Fruit fly (Drosophila melanogaster) whole organism, embryonic: Measurements from ENCODE around the gene CG6126.
A peak's percentile ranks its signal among the peaks of the same experiment; 100 is the strongest.

Experiments used
- Atf6 ChIP-seq: fragments of 200-800 bp; sonication (Bioruptor generic); IDR thresholded peaks from 2 replicates; pipeline ENCODE4 v1.3.6; 2022; ENCODE audit warnings: missing biosample characterization, missing genetic modification characterization
- CG10147 ChIP-seq: fragments of 200-800 bp; sonication (Bioruptor generic); optimal IDR thresholded peaks from 2 replicates; lab custom pipeline; 2019; ENCODE audit warnings: missing biosample characterization, mild to moderate bottlenecking, missing genetic modification characterization, moderate library complexity
- CG10267 ChIP-seq: fragments of 200-800 bp; sonication (Bioruptor generic); optimal IDR thresholded peaks from 2 replicates; lab custom pipeline; 2018; ENCODE audit warnings: missing biosample characterization, mild to moderate bottlenecking, missing genetic modification characterization, moderate library complexity
- CG10543 ChIP-seq: fragments of 200-800 bp; sonication (Bioruptor generic); optimal IDR thresholded peaks from 3 replicates; lab custom pipeline; 2017; ENCODE audit warnings: missing biosample characterization, mild to moderate bottlenecking, missing genetic modification characterization, moderate library complexity
- CG11696 ChIP-seq: fragments of 200-800 bp; sonication (Bioruptor generic); IDR thresholded peaks from 2 replicates; pipeline ENCODE4 v1.3.6; 2022; ENCODE audit warnings: missing biosample characterization, missing genetic modification characterization
- CG12769 ChIP-seq: fragments of 200-800 bp; sonication (Bioruptor generic); optimal IDR thresholded peaks from 2 replicates; lab custom pipeline; 2019; ENCODE audit warnings: missing biosample characterization, mild to moderate bottlenecking, missing genetic modification characterization, moderate library complexity
- CG13624 ChIP-seq: fragments of 200-800 bp; sonication (Bioruptor generic); optimal IDR thresholded peaks from 2 replicates; lab custom pipeline; 2016; ENCODE audit warnings: missing biosample characterization, missing genetic modification characterization
- CG1602 ChIP-seq: fragments of 200-800 bp; sonication (Bioruptor generic); optimal IDR thresholded peaks from 3 replicates; lab custom pipeline; 2016; ENCODE audit warnings: missing biosample characterization, missing genetic modification characterization
- CG2678 ChIP-seq: fragments of 200-800 bp; sonication (Bioruptor generic); optimal IDR thresholded peaks from 3 replicates; lab custom pipeline; 2019; ENCODE audit warnings: missing biosample characterization, mild to moderate bottlenecking, missing genetic modification characterization, moderate library complexity
- CG3065 ChIP-seq: fragments of 200-800 bp; sonication (Bioruptor generic); optimal IDR thresholded peaks from 2 replicates; lab custom pipeline; 2016; ENCODE audit warnings: missing biosample characterization, missing genetic modification characterization
- CG32532 ChIP-seq: fragments of 200-800 bp; sonication (Bioruptor generic); IDR thresholded peaks from 2 replicates; pipeline ENCODE4 v1.3.6; 2022; ENCODE audit warnings: missing biosample characterization, missing genetic modification characterization
- CG34376 ChIP-seq: fragments of 200-800 bp; sonication (Bioruptor generic); optimal IDR thresholded peaks from 2 replicates; lab custom pipeline; 2018; ENCODE audit warnings: missing biosample characterization, mild to moderate bottlenecking, missing genetic modification characterization
- CG4282 ChIP-seq: fragments of 200-800 bp; sonication (Bioruptor generic); optimal IDR thresholded peaks from 2 replicates; lab custom pipeline; 2016; ENCODE audit warnings: missing biosample characterization, missing genetic modification characterization
- CG5953 ChIP-seq: fragments of 200-800 bp; sonication (Bioruptor generic); IDR thresholded peaks from 2 replicates; pipeline ENCODE4 v1.3.6; 2022; ENCODE audit warnings: missing biosample characterization, missing genetic modification characterization
- CG6254 ChIP-seq: fragments of 200-800 bp; sonication (Bioruptor generic); optimal IDR thresholded peaks from 3 replicates; lab custom pipeline; 2017; ENCODE audit warnings: mild to moderate bottlenecking, missing biosample characterization, missing genetic modification reagents, missing genetic modification characterization
- CG6654 ChIP-seq: fragments of 200-800 bp; sonication (Bioruptor generic); optimal IDR thresholded peaks from 2 replicates; lab custom pipeline; 2017; ENCODE audit warnings: missing biosample characterization, mild to moderate bottlenecking, missing genetic modification characterization
- CG7987 ChIP-seq: fragments of 200-800 bp; sonication (Bioruptor generic); optimal IDR thresholded peaks from 2 replicates; lab custom pipeline; 2018; ENCODE audit warnings: missing biosample characterization, mild to moderate bottlenecking, missing genetic modification characterization, moderate library complexity
- CG8290 ChIP-seq, 3 experiments: fragments of 200-800 bp; sonication (Bioruptor generic); optimal IDR thresholded peaks; 2 replicates each; lab custom pipeline; 2016 to 2019; ENCODE audit warnings: missing biosample characterization in 3 of 3, missing genetic modification characterization in 3 of 3, mild to moderate bottlenecking in 2 of 3, moderate library complexity in 1 of 3
- CG8478 ChIP-seq: fragments of >200 bp; optimal IDR thresholded peaks from 2 replicates; lab custom pipeline; 2018
- CG9437 ChIP-seq: fragments of 200-800 bp; sonication (Bioruptor generic); optimal IDR thresholded peaks from 2 replicates; lab custom pipeline; 2018; ENCODE audit warnings: missing biosample characterization, mild to moderate bottlenecking, missing genetic modification characterization
- CG9817 ChIP-seq: fragments of 200-800 bp; sonication (Bioruptor generic); optimal IDR thresholded peaks from 2 replicates; lab custom pipeline; 2018; ENCODE audit warnings: missing biosample characterization, mild to moderate bottlenecking, missing genetic modification characterization, moderate library complexity
- D19A ChIP-seq: fragments of 200-800 bp; optimal IDR thresholded peaks from 3 replicates; lab custom pipeline; 2019; ENCODE audit warnings: missing biosample characterization, mild to moderate bottlenecking, missing genetic modification characterization, moderate library complexity
- Doc2 ChIP-seq: fragments of 200-800 bp; sonication (Bioruptor generic); IDR thresholded peaks from 2 replicates; pipeline ENCODE4 v1.3.6; 2022; ENCODE audit warnings: missing biosample characterization, missing genetic modification characterization
- Ets65A ChIP-seq: fragments of 200-800 bp; sonication (Bioruptor generic); peaks from one replicate; lab custom pipeline; 2016; ENCODE audit warnings: missing biosample characterization, missing genetic modification characterization
- Fer1 ChIP-seq: fragments of 200-800 bp; sonication (Bioruptor generic); optimal IDR thresholded peaks from 2 replicates; lab custom pipeline; 2017; ENCODE audit warnings: missing biosample characterization, mild to moderate bottlenecking, missing genetic modification characterization
- HHEX ChIP-seq: fragments of 200-800 bp; sonication (Bioruptor generic); optimal IDR thresholded peaks from 3 replicates; lab custom pipeline; 2017; ENCODE audit warnings: missing biosample characterization, mild to moderate bottlenecking, missing genetic modification characterization, missing genetic modification reagents
- Hand ChIP-seq: fragments of 200-800 bp; sonication (Bioruptor generic); optimal IDR thresholded peaks from 2 replicates; lab custom pipeline; 2017; ENCODE audit warnings: mild to moderate bottlenecking, missing biosample characterization, missing genetic modification reagents, missing genetic modification characterization
- HmgZ ChIP-seq: fragments of 200-800 bp; sonication (Bioruptor generic); optimal IDR thresholded peaks from 2 replicates; lab custom pipeline; 2018; ENCODE audit warnings: missing biosample characterization, mild to moderate bottlenecking, missing genetic modification characterization
- Hr78 ChIP-seq, 2 experiments: fragments of 200-800 bp in 1 of 2; fragments of >200 bp in 1 of 2; sonication (Bioruptor generic) in 1 of 2; optimal IDR thresholded peaks; 2 replicates each; lab custom pipeline; 2017 to 2019; ENCODE audit warnings: missing biosample characterization in 2 of 2, missing genetic modification characterization in 2 of 2, mild to moderate bottlenecking in 1 of 2, moderate library complexity in 1 of 2
- Jarid2 ChIP-seq: fragments of 200-800 bp; sonication (Bioruptor generic); optimal IDR thresholded peaks from 3 replicates; lab custom pipeline; 2017; ENCODE audit warnings: mild to moderate bottlenecking, missing biosample characterization, missing genetic modification reagents, missing genetic modification characterization
- Nf-YC ChIP-seq: fragments of 200-800 bp; optimal IDR thresholded peaks from 3 replicates; lab custom pipeline; 2019; ENCODE audit warnings: missing biosample characterization, mild to moderate bottlenecking, missing genetic modification characterization, moderate library complexity
- Pdp1 ChIP-seq, 2 experiments: fragments of 200-800 bp; sonication (Bioruptor generic); optimal IDR thresholded peaks; 3 replicates each; lab custom pipeline; 2016; ENCODE audit warnings: missing biosample characterization in 2 of 2, missing genetic modification characterization in 2 of 2, mild to moderate bottlenecking in 1 of 2, moderate library complexity in 1 of 2
- ap ChIP-seq: fragments of 200-800 bp; sonication (Bioruptor generic); IDR thresholded peaks from 2 replicates; pipeline ENCODE4 v1.3.6; 2022; ENCODE audit warnings: missing biosample characterization, missing genetic modification characterization
- crp ChIP-seq, 2 experiments: fragments of 200-800 bp; sonication (Bioruptor generic); optimal IDR thresholded peaks; 2 replicates in 1 of 2; 3 replicates in 1 of 2; lab custom pipeline; 2017; ENCODE audit warnings: missing biosample characterization in 2 of 2, missing genetic modification characterization in 2 of 2, mild to moderate bottlenecking in 1 of 2, moderate library complexity in 1 of 2
- dysf ChIP-seq: fragments of 200-800 bp; sonication (Bioruptor generic); IDR thresholded peaks from 3 replicates; pipeline ENCODE4 v1.3.6; 2022; ENCODE audit warnings: missing biosample characterization, missing genetic modification characterization
- exex ChIP-seq: fragments of 200-800 bp; sonication (Bioruptor generic); optimal IDR thresholded peaks from 4 replicates; lab custom pipeline; 2018; ENCODE audit warnings: missing biosample characterization, mild to moderate bottlenecking, missing genetic modification characterization, moderate library complexity
- gem ChIP-seq: fragments of 200-800 bp; sonication (Bioruptor generic); optimal IDR thresholded peaks from 2 replicates; lab custom pipeline; 2019; ENCODE audit warnings: missing biosample characterization, mild to moderate bottlenecking, missing genetic modification characterization, moderate library complexity
- grn ChIP-seq: fragments of 200-800 bp; sonication (Bioruptor generic); optimal IDR thresholded peaks from 3 replicates; lab custom pipeline; 2017; ENCODE audit warnings: missing biosample characterization, missing genetic modification characterization
- lola ChIP-seq, 3 experiments: fragments of >200 bp in 2 of 3; fragments of 200-800 bp in 1 of 3; sonication (Bioruptor generic) in 1 of 3; optimal IDR thresholded peaks; 2 replicates each; lab custom pipeline; 2017 to 2019; ENCODE audit warnings: missing biosample characterization in 3 of 3, missing genetic modification characterization in 3 of 3, mild to moderate bottlenecking in 1 of 3, moderate library complexity in 1 of 3
- mirr ChIP-seq: fragments of 200-800 bp; sonication (Bioruptor generic); optimal IDR thresholded peaks from 3 replicates; lab custom pipeline; 2018; ENCODE audit warnings: missing biosample characterization, mild to moderate bottlenecking, missing genetic modification characterization
- sens ChIP-seq: fragments of 200-800 bp; sonication (Bioruptor generic); peaks from one replicate; lab custom pipeline; 2016; ENCODE audit warnings: missing biosample characterization, missing genetic modification characterization
- sug ChIP-seq: fragments of 200-800 bp; optimal IDR thresholded peaks from 2 replicates; lab custom pipeline; 2019; ENCODE audit warnings: missing biosample characterization, mild to moderate bottlenecking, missing genetic modification characterization, moderate library complexity
- yki ChIP-seq: fragments of >200 bp; optimal IDR thresholded peaks from 3 replicates; lab custom pipeline; 2018
- z ChIP-seq: fragments of 200-800 bp; sonication (Bioruptor generic); IDR thresholded peaks from 3 replicates; pipeline ENCODE4 v1.3.6; 2022; ENCODE audit warnings: missing biosample characterization, missing genetic modification characterization
- zf30C ChIP-seq: fragments of 200-800 bp; sonication (Bioruptor generic); optimal IDR thresholded peaks from 3 replicates; lab custom pipeline; 2018; ENCODE audit warnings: missing biosample characterization, mild to moderate bottlenecking, missing genetic modification characterization

CG6126 gene

dm6 chr3R:16202335-16203024, 403 bp downstream of the CG6126 start:
- TF ChIP-seq sens (GFP tag; lab: Kevin White, UChicago), result peak; percentile 67
- TF ChIP-seq mirr (GFP tag; lab: Kevin White, UChicago), result peak; percentile 12
- TF ChIP-seq crp (GFP tag; optimal IDR thresholded peaks at IDR 0.05; lab: Kevin White, UChicago), result no peak
- TF ChIP-seq exex (tag; lab: Kevin White, UChicago), result peak; percentile 93
- peak; percentile 0 for TF ChIP-seq Fer1 (GFP tag; lab: Kevin White, UChicago)
- no peak for TF ChIP-seq CG7987 (GFP tag; lab: Kevin White, UChicago)
- peak; percentile 23 for TF ChIP-seq Ets65A (GFP tag; lab: Kevin White, UChicago)
- TF ChIP-seq CG6654 (GFP tag; lab: Kevin White, UChicago), result no peak
- TF ChIP-seq grn (GFP tag; lab: Kevin White, UChicago), result peak; percentile 45
- peak; percentile 32 for TF ChIP-seq CG10543 (GFP tag; lab: Kevin White, UChicago)
- TF ChIP-seq z (GFP tag; lab: Robert Waterston, UW), result no peak; the same call in 2 of the 3 replicates
- TF ChIP-seq ap (GFP tag; lab: Robert Waterston, UW), result no peak
- TF ChIP-seq Hr78 (GFP tag; optimal IDR thresholded peaks at IDR 0.05; lab: Kevin White, UChicago), result peak in 1 of 2 experiments; percentile 63
- peak in 1 of 2 experiments; percentile 68 for TF ChIP-seq Pdp1 (GFP tag; optimal IDR thresholded peaks at IDR 0.05; lab: Kevin White, UChicago)
- TF ChIP-seq sug (tag; lab: Kevin White, UChicago), result peak; percentile 58
- TF ChIP-seq CG32532, result no peak
- no peak for TF ChIP-seq CG4282 (GFP tag; lab: Kevin White, UChicago)
- TF ChIP-seq Atf6, result peak; percentile 48
- 0 out of 3 replicates have a peak, but pooled peaks have one; percentile 34 for TF ChIP-seq dysf (GFP tag; lab: Robert Waterston, UW)
- TF ChIP-seq zf30C (GFP tag; lab: Kevin White, UChicago), result no peak
- no peak for TF ChIP-seq CG10147
- peak; percentile 41 for TF ChIP-seq HmgZ (tag; lab: Kevin White, UChicago)
- TF ChIP-seq CG34376 (GFP tag; lab: Kevin White, UChicago), result peak; percentile 69
- TF ChIP-seq Jarid2, result peak; percentile 77
- peak; percentile 38 for TF ChIP-seq Nf-YC
- peak; percentile 23 for TF ChIP-seq CG12769

dm6 chr3R:16200497-16201019, 2.3 kb downstream of the CG6126 start:
- peak; percentile 4 for TF ChIP-seq CG2678 (tag; lab: Kevin White, UChicago)
- peak; percentile 39 for TF ChIP-seq mirr (GFP tag; lab: Kevin White, UChicago)
- TF ChIP-seq exex (tag; lab: Kevin White, UChicago), result peak; percentile 99
- no peak for TF ChIP-seq CG8478 (lab: Kevin White, UChicago)
- no peak for TF ChIP-seq CG9817 (tag; lab: Kevin White, UChicago)
- peak in 1 of 2 experiments; percentile 54 for TF ChIP-seq Pdp1 (GFP tag; optimal IDR thresholded peaks at IDR 0.05; lab: Kevin White, UChicago)
- TF ChIP-seq CG9437, result peak; percentile 84
- no peak for TF ChIP-seq CG5953
- peak; percentile 67 for TF ChIP-seq CG34376 (GFP tag; lab: Kevin White, UChicago)
- TF ChIP-seq sug (tag; lab: Kevin White, UChicago), result peak; percentile 80

- TF ChIP-seq CG11696 (GFP tag; lab: Robert Waterston, UW), result no peak
- no peak for TF ChIP-seq yki (lab: Kevin White, UChicago)
- no peak for TF ChIP-seq CG1602
- no peak for TF ChIP-seq Hand (GFP tag; lab: Kevin White, UChicago)
- TF ChIP-seq grn (GFP tag; lab: Kevin White, UChicago), result peak; percentile 15
- no peak for TF ChIP-seq CG6254 (GFP tag; lab: Kevin White, UChicago)
- TF ChIP-seq sug (tag; lab: Kevin White, UChicago), result peak; percentile 80
- TF ChIP-seq HHEX (GFP tag; lab: Kevin White, UChicago), result no peak
- TF ChIP-seq lola (GFP tag; optimal IDR thresholded peaks at IDR 0.05; lab: Kevin White, UChicago), result no peak
- no peak for TF ChIP-seq D19A (tag; lab: Kevin White, UChicago)
- TF ChIP-seq gem, result peak; percentile 71
- TF ChIP-seq CG13624, result no peak
- TF ChIP-seq CG10267 (tag; lab: Kevin White, UChicago), result no peak
- no peak for TF ChIP-seq CG8290 (GFP tag; optimal IDR thresholded peaks at IDR 0.05; lab: Kevin White, UChicago)
- peak in 1 of 2 experiments; percentile 17 for TF ChIP-seq CG8290 (tag; optimal IDR thresholded peaks at IDR 0.05; lab: Kevin White, UChicago)
- no peak for TF ChIP-seq CG3065
- no peak for TF ChIP-seq Doc2 (GFP tag; lab: Robert Waterston, UW)
Observed at dm6 chr3R:16190782-16191181, 12.1 kb downstream of the CG6126 start.
